Fruit fly (Drosophila melanogaster): ENCODE results near the gene OXA1L.

- no peak for TF ChIP-seq CG31388 (GFP tag; optimal IDR thresholded peaks at IDR 0.05)
- TF ChIP-seq sima (GFP tag; optimal IDR thresholded peaks at IDR 0.05), result no peak
- TF ChIP-seq ci (GFP tag; IDR thresholded peaks at IDR 0.05), result 0 out of 3 replicates have a peak, but pooled peaks have one; percentile 7
- peak; percentile 53 for TF ChIP-seq CG9817 (tag; optimal IDR thresholded peaks at IDR 0.05)
- peak; percentile 71 for TF ChIP-seq Meics (GFP tag; optimal IDR thresholded peaks at IDR 0.05)
- TF ChIP-seq CG12219 (GFP tag; optimal IDR thresholded peaks at IDR 0.05), result no peak
- TF ChIP-seq CTCF (GFP tag; optimal IDR thresholded peaks at IDR 0.05), result no peak
- TF ChIP-seq CG16813 (GFP tag; IDR thresholded peaks at IDR 0.05; ENCODE audit: partially characterized antibody), result no peak
Observed at dm6 chr3L:10866633-10867379, 19.5 kb downstream of the OXA1L start.
